Fruit fly (Drosophila melanogaster): Measurements from ENCODE around the gene chico.
A peak's percentile ranks its signal among the peaks of the same experiment; 100 is the strongest.

The chico gene

dm6 chr2L:10292066-10292560, 45.2 kb upstream of the chico start, which contains the start of gene Ufd4 (continued):
- TF ChIP-seq CG32532 (GFP tag; IDR thresholded peaks at IDR 0.05) (no peak; the same call in 1 of the 2 replicates), CG8944 (GFP tag; optimal IDR thresholded peaks at IDR 0.05) (peak; percentile 3), CG12769 (tag; optimal IDR thresholded peaks at IDR 0.05) (no peak), CG2129 (GFP tag; IDR thresholded peaks at IDR 0.05; ENCODE audit: partially characterized antibody) (no peak), Elba2 (GFP tag; optimal IDR thresholded peaks at IDR 0.05) (no peak), vvl (GFP tag; IDR thresholded peaks at IDR 0.05) (peak; percentile 88; the same call in 1 of the 2 replicates), CG4360 (GFP tag; IDR thresholded peaks at IDR 0.05) (peak; percentile 52; the same call in 1 of the 2 replicates), fd102C (GFP tag; optimal IDR thresholded peaks at IDR 0.05) (no peak), sim (GFP tag; IDR thresholded peaks at IDR 0.05) (peak; percentile 54; the same call in 1 of the 2 replicates), HLH54F (GFP tag; optimal IDR thresholded peaks at IDR 0.05) (peak; percentile 63), gcm2 (GFP tag; optimal IDR thresholded peaks at IDR 0.05) (peak; percentile 56), CG10543 (GFP tag; optimal IDR thresholded peaks at IDR 0.05) (no peak), luna (GFP tag; optimal IDR thresholded peaks at IDR 0.05) (no peak), CG12942 (GFP tag; optimal IDR thresholded peaks at IDR 0.05) (peak; percentile 7), Mrtf (GFP tag; IDR thresholded peaks at IDR 0.05) (no peak; the same call in 2 of the 3 replicates), Six4 (GFP tag; optimal IDR thresholded peaks at IDR 0.05) (peak; percentile 29), scrt (GFP tag; optimal IDR thresholded peaks at IDR 0.05) (no peak), CG16813 (GFP tag; IDR thresholded peaks at IDR 0.05; ENCODE audit: partially characterized antibody) (peak; percentile 40; the same call in 2 of the 3 replicates), sug (tag; optimal IDR thresholded peaks at IDR 0.05) (no peak), z (GFP tag; IDR thresholded peaks at IDR 0.05) (no peak), ems (GFP tag; optimal IDR thresholded peaks at IDR 0.05) (peak; percentile 64), ftz-f1 (GFP tag; optimal IDR thresholded peaks at IDR 0.05) (no peak), abd-A (tag; optimal IDR thresholded peaks at IDR 0.05) (no peak), CG9609 (GFP tag; optimal IDR thresholded peaks at IDR 0.05) (peak; percentile 16), amos (GFP tag; IDR thresholded peaks at IDR 0.05; ENCODE audit: partially characterized antibody) (no peak; the same call in 1 of the 2 replicates), CG4730 (GFP tag; IDR thresholded peaks at IDR 0.05) (no peak), CG17802 (tag; optimal IDR thresholded peaks at IDR 0.05) (no peak), shn (GFP tag; optimal IDR thresholded peaks at IDR 0.05) (peak; percentile 33), CG6765 (GFP tag; optimal IDR thresholded peaks at IDR 0.05) (peak; percentile 57), Tbp (GFP tag; optimal IDR thresholded peaks at IDR 0.05) (no peak), CG16815 (GFP tag; optimal IDR thresholded peaks at IDR 0.05) (peak; percentile 0), CG10366 (GFP tag; IDR thresholded peaks at IDR 0.05) (no peak), pan (optimal IDR thresholded peaks at IDR 0.05) (no peak), pan (GFP tag; optimal IDR thresholded peaks at IDR 0.05 in 1 of 2, IDR thresholded peaks at IDR 0.05 in 1 of 2) (no peak), gce (GFP tag; IDR thresholded peaks at IDR 0.05) (no peak), fd96Cb (tag; optimal IDR thresholded peaks at IDR 0.05) (peak; percentile 56), CG6854 (GFP tag; optimal IDR thresholded peaks at IDR 0.05) (no peak), grn (GFP tag; optimal IDR thresholded peaks at IDR 0.05) (no peak), D19A (tag; optimal IDR thresholded peaks at IDR 0.05) (no peak), Ada2b (GFP tag; IDR thresholded peaks at IDR 0.05) (peak; percentile 65), CG17385 (GFP tag; optimal IDR thresholded peaks at IDR 0.05) (no peak), CG16779 (GFP tag; IDR thresholded peaks at IDR 0.05) (no peak), Rfx (GFP tag; IDR thresholded peaks at IDR 0.05) (no peak; the same call in 1 of the 2 replicates), CG42726 (GFP tag; IDR thresholded peaks at IDR 0.05; ENCODE audit: partially characterized antibody) (no peak), bsh (GFP tag; optimal IDR thresholded peaks at IDR 0.05) (no peak), stwl (tag; optimal IDR thresholded peaks at IDR 0.05) (peak; percentile 75), ranshi (GFP tag; IDR thresholded peaks at IDR 0.05) (no peak; the same call in 1 of the 2 replicates), Atf3 (GFP tag; optimal IDR thresholded peaks at IDR 0.05) (no peak), YL-1 (GFP tag; optimal IDR thresholded peaks at IDR 0.05) (peak; percentile 37), CG3407 (GFP tag; optimal IDR thresholded peaks at IDR 0.05) (no peak), corto (GFP tag; optimal IDR thresholded peaks at IDR 0.05) (peak; percentile 18)
